Fruit fly (Drosophila melanogaster) whole organism, embryonic: ENCODE data around the gene CG14182.

Experiments used
- Bgb ChIP-seq: fragments of 200-800 bp; sonication (Bioruptor generic); IDR thresholded peaks from 2 replicates; pipeline ENCODE4 v1.3.6; 2022; ENCODE audit warnings: missing biosample characterization, missing genetic modification characterization; ENCODE audit not compliant: partially characterized antibody
- CG10274 ChIP-seq: fragments of 200-800 bp; sonication (Bioruptor generic); optimal IDR thresholded peaks from 3 replicates; lab custom pipeline; 2017; ENCODE audit warnings: missing biosample characterization, mild to moderate bottlenecking, missing genetic modification characterization
- CG10462 ChIP-seq: fragments of 200-800 bp; sonication (Bioruptor generic); optimal IDR thresholded peaks from 2 replicates; lab custom pipeline; 2016; ENCODE audit warnings: missing biosample characterization, missing genetic modification characterization
- CG11696 ChIP-seq: fragments of 200-800 bp; sonication (Bioruptor generic); IDR thresholded peaks from 2 replicates; pipeline ENCODE4 v1.3.6; 2022; ENCODE audit warnings: missing biosample characterization, missing genetic modification characterization
- CG13424 ChIP-seq: fragments of 200-800 bp; sonication (Bioruptor generic); optimal IDR thresholded peaks from 2 replicates; lab custom pipeline; 2019; ENCODE audit warnings: missing biosample characterization, mild to moderate bottlenecking, missing genetic modification characterization, moderate library complexity
- CG17186 ChIP-seq: fragments of 200-800 bp; sonication (Bioruptor generic); optimal IDR thresholded peaks from 3 replicates; lab custom pipeline; 2017; ENCODE audit warnings: missing biosample characterization, missing genetic modification reagents, missing genetic modification characterization
- CG1832 ChIP-seq: fragments of 200-800 bp; sonication (Bioruptor generic); optimal IDR thresholded peaks from 2 replicates; lab custom pipeline; 2017; ENCODE audit warnings: missing biosample characterization, mild to moderate bottlenecking, missing genetic modification characterization, inconsistent platforms
- CG18764 ChIP-seq: fragments of 200-800 bp; sonication (Bioruptor generic); optimal IDR thresholded peaks from 3 replicates; lab custom pipeline; 2016; ENCODE audit warnings: missing biosample characterization, missing genetic modification characterization
- CG30403 ChIP-seq: fragments of 200-800 bp; sonication (Bioruptor generic); optimal IDR thresholded peaks from 3 replicates; lab custom pipeline; 2016; ENCODE audit warnings: missing biosample characterization, missing genetic modification characterization
- CG3281 ChIP-seq: fragments of 200-800 bp; sonication (Bioruptor generic); optimal IDR thresholded peaks from 3 replicates; lab custom pipeline; 2017; ENCODE audit warnings: missing biosample characterization, mild to moderate bottlenecking, missing genetic modification characterization
- CG7357 ChIP-seq: fragments of 200-800 bp; sonication (Bioruptor generic); IDR thresholded peaks from 3 replicates; pipeline ENCODE4 v1.3.6; 2022; ENCODE audit warnings: missing biosample characterization, missing genetic modification characterization
- CG7372 ChIP-seq: fragments of 200-800 bp; sonication (Bioruptor generic); IDR thresholded peaks from 2 replicates; pipeline ENCODE4 v1.3.6; 2022; ENCODE audit warnings: missing biosample characterization, missing genetic modification characterization
- CG8359 ChIP-seq: fragments of 200-800 bp; sonication (Bioruptor generic); optimal IDR thresholded peaks from 2 replicates; lab custom pipeline; 2017; ENCODE audit warnings: missing biosample characterization, mild to moderate bottlenecking, missing genetic modification characterization, borderline replicate concordance
- CG8388 ChIP-seq: fragments of 200-800 bp; sonication (Bioruptor generic); optimal IDR thresholded peaks from 2 replicates; lab custom pipeline; 2019; ENCODE audit warnings: missing biosample characterization, mild to moderate bottlenecking, missing genetic modification characterization, moderate library complexity
- CG9437 ChIP-seq: fragments of 200-800 bp; sonication (Bioruptor generic); optimal IDR thresholded peaks from 2 replicates; lab custom pipeline; 2018; ENCODE audit warnings: missing biosample characterization, mild to moderate bottlenecking, missing genetic modification characterization
- CG9932 ChIP-seq: fragments of 200-800 bp; sonication (Bioruptor generic); IDR thresholded peaks from 2 replicates; pipeline ENCODE4 v1.3.6; 2022; ENCODE audit warnings: missing biosample characterization, missing genetic modification characterization
- CoRest ChIP-seq: fragments of 200-800 bp; sonication (Bioruptor generic); optimal IDR thresholded peaks from 3 replicates; lab custom pipeline; 2018; ENCODE audit warnings: missing biosample characterization, mild to moderate bottlenecking, missing genetic modification characterization, moderate library complexity
- CrebB ChIP-seq: fragments of 200-800 bp; sonication (Bioruptor generic); optimal IDR thresholded peaks from 3 replicates; lab custom pipeline; 2018; ENCODE audit warnings: missing biosample characterization, mild to moderate bottlenecking, missing genetic modification characterization
- Deaf1 ChIP-seq: fragments of 200-800 bp; optimal IDR thresholded peaks from 3 replicates; lab custom pipeline; 2019; ENCODE audit warnings: missing biosample characterization, mild to moderate bottlenecking, missing genetic modification characterization, moderate library complexity
- Dref ChIP-seq: fragments of 200-800 bp; sonication (Bioruptor generic); IDR thresholded peaks from 2 replicates; pipeline ENCODE4 v1.3.6; 2022; ENCODE audit warnings: missing biosample characterization, missing genetic modification characterization
- Elba2 ChIP-seq: fragments of 200-800 bp; sonication (Bioruptor generic); optimal IDR thresholded peaks from 3 replicates; lab custom pipeline; 2016; ENCODE audit warnings: missing biosample characterization, missing genetic modification characterization
- HmgZ ChIP-seq: fragments of 200-800 bp; sonication (Bioruptor generic); optimal IDR thresholded peaks from 2 replicates; lab custom pipeline; 2018; ENCODE audit warnings: missing biosample characterization, mild to moderate bottlenecking, missing genetic modification characterization
- Hr51 ChIP-seq, 2 experiments: fragments of 200-800 bp; sonication (Bioruptor generic); optimal IDR thresholded peaks; 2 replicates in 1 of 2; 3 replicates in 1 of 2; lab custom pipeline; 2016 to 2018; ENCODE audit warnings: missing biosample characterization in 2 of 2, missing genetic modification characterization in 2 of 2, mild to moderate bottlenecking in 1 of 2, moderate library complexity in 1 of 2
- Jarid2 ChIP-seq: fragments of 200-800 bp; sonication (Bioruptor generic); optimal IDR thresholded peaks from 3 replicates; lab custom pipeline; 2017; ENCODE audit warnings: mild to moderate bottlenecking, missing biosample characterization, missing genetic modification reagents, missing genetic modification characterization
- Kr ChIP-seq: fragments of 200-800 bp; sonication (Bioruptor generic); optimal IDR thresholded peaks from 2 replicates; lab custom pipeline; 2017; ENCODE audit warnings: missing biosample characterization, mild to moderate bottlenecking, missing genetic modification characterization
- Lpt ChIP-seq: fragments of >200 bp; optimal IDR thresholded peaks from 2 replicates; lab custom pipeline; 2018; ENCODE audit warnings: missing biosample characterization, missing genetic modification characterization
- NC2β ChIP-seq: fragments of 200-800 bp; sonication (Bioruptor generic); optimal IDR thresholded peaks from 2 replicates; lab custom pipeline; 2016; ENCODE audit warnings: missing biosample characterization, missing genetic modification characterization
- NFAT ChIP-seq: fragments of 200-800 bp; sonication (Bioruptor generic); IDR thresholded peaks from 2 replicates; pipeline ENCODE4 v1.3.6; 2022; ENCODE audit warnings: missing biosample characterization, missing genetic modification characterization
- Nf-YC ChIP-seq: fragments of 200-800 bp; optimal IDR thresholded peaks from 3 replicates; lab custom pipeline; 2019; ENCODE audit warnings: missing biosample characterization, mild to moderate bottlenecking, missing genetic modification characterization, moderate library complexity
- Poxn ChIP-seq: fragments of 200-800 bp; sonication (Bioruptor generic); IDR thresholded peaks from 2 replicates; pipeline ENCODE4 v1.3.6; 2022; ENCODE audit warnings: missing biosample characterization, missing genetic modification characterization
- TFAM ChIP-seq: fragments of 200-800 bp; sonication (Bioruptor generic); optimal IDR thresholded peaks from 2 replicates; lab custom pipeline; 2017; ENCODE audit warnings: missing biosample characterization, missing genetic modification characterization, inconsistent platforms
- Trl ChIP-seq, 3 experiments: fragments of >200 bp in 2 of 3; fragments of 200-800 bp in 1 of 3; sonication (Bioruptor generic) in 1 of 3; optimal IDR thresholded peaks; 2 replicates in 1 of 3; 3 replicates in 2 of 3; lab custom pipeline; 2016 to 2017; ENCODE audit warnings: missing biosample characterization in 1 of 3, missing genetic modification characterization in 1 of 3
- Usf ChIP-seq: fragments of 200-800 bp; sonication (Bioruptor generic); optimal IDR thresholded peaks from 2 replicates; lab custom pipeline; 2017; ENCODE audit warnings: missing genotype, missing biosample characterization, missing genetic modification characterization
- ara ChIP-seq: fragments of 200-800 bp; sonication (Bioruptor generic); IDR thresholded peaks from 2 replicates; pipeline ENCODE4 v1.3.6; 2022; ENCODE audit warnings: missing biosample characterization, missing genetic modification characterization
- bsh ChIP-seq, 2 experiments: fragments of 200-800 bp; sonication (Bioruptor generic); optimal IDR thresholded peaks; 2 replicates each; lab custom pipeline; 2017 to 2018; ENCODE audit warnings: mild to moderate bottlenecking in 2 of 2, missing biosample characterization in 2 of 2, missing genetic modification characterization in 2 of 2, moderate library complexity in 1 of 2
- caup ChIP-seq: fragments of 200-800 bp; sonication (Bioruptor generic); optimal IDR thresholded peaks from 3 replicates; lab custom pipeline; 2017; ENCODE audit warnings: missing biosample characterization, mild to moderate bottlenecking, missing genetic modification characterization, moderate library complexity; ENCODE audit not compliant: severe bottlenecking
- dan ChIP-seq: fragments of 200-800 bp; sonication (Bioruptor generic); IDR thresholded peaks from 2 replicates; pipeline ENCODE4 v1.3.6; 2022; ENCODE audit warnings: missing biosample characterization, missing genetic modification characterization
- dmrt11E ChIP-seq: fragments of 200-800 bp; sonication (Bioruptor generic); optimal IDR thresholded peaks from 3 replicates; lab custom pipeline; 2018; ENCODE audit warnings: missing biosample characterization, mild to moderate bottlenecking, missing genetic modification characterization, moderate library complexity
- en ChIP-seq: fragments of 200-800 bp; sonication (Bioruptor generic); optimal IDR thresholded peaks from 2 replicates; lab custom pipeline; 2016; ENCODE audit warnings: missing biosample characterization, missing genetic modification characterization
- grau ChIP-seq: fragments of 200-800 bp; optimal IDR thresholded peaks from 3 replicates; lab custom pipeline; 2019; ENCODE audit warnings: missing biosample characterization, mild to moderate bottlenecking, missing genetic modification characterization, moderate library complexity
- grn ChIP-seq: fragments of 200-800 bp; sonication (Bioruptor generic); optimal IDR thresholded peaks from 3 replicates; lab custom pipeline; 2017; ENCODE audit warnings: missing biosample characterization, missing genetic modification characterization
- hkb ChIP-seq, 2 experiments: fragments of 200-800 bp in 1 of 2; fragments of >200 bp in 1 of 2; sonication (Bioruptor generic) in 1 of 2; IDR thresholded peaks in 1 of 2; optimal IDR thresholded peaks in 1 of 2; 2 replicates each; pipeline versions ENCODE4 v1.3.6 to Lab custom; 2017 to 2022; ENCODE audit warnings: missing biosample characterization in 1 of 2, missing genetic modification characterization in 1 of 2
- lilli ChIP-seq: fragments of 200-800 bp; sonication (Bioruptor generic); optimal IDR thresholded peaks from 3 replicates; lab custom pipeline; 2016; ENCODE audit warnings: missing biosample characterization, missing genetic modification characterization
- luna ChIP-seq: fragments of 200-800 bp; sonication (Bioruptor generic); optimal IDR thresholded peaks from 2 replicates; lab custom pipeline; 2016; ENCODE audit warnings: missing biosample characterization, missing genetic modification characterization
- run ChIP-seq: fragments of 200-800 bp; sonication (Bioruptor generic); optimal IDR thresholded peaks from 3 replicates; lab custom pipeline; 2018; ENCODE audit warnings: missing biosample characterization, mild to moderate bottlenecking, missing genetic modification characterization
- stc ChIP-seq: fragments of 200-800 bp; sonication (Bioruptor generic); IDR thresholded peaks from 2 replicates; pipeline ENCODE4 v1.3.6; 2022; ENCODE audit warnings: missing biosample characterization, missing genetic modification characterization
- sug ChIP-seq: fragments of 200-800 bp; optimal IDR thresholded peaks from 2 replicates; lab custom pipeline; 2019; ENCODE audit warnings: missing biosample characterization, mild to moderate bottlenecking, missing genetic modification characterization, moderate library complexity
- wdn ChIP-seq: fragments of 200-800 bp; sonication (Bioruptor generic); IDR thresholded peaks from 2 replicates; pipeline ENCODE4 v1.3.6; 2022; ENCODE audit warnings: missing biosample characterization, missing genetic modification characterization

The CG14182 gene

dm6 chr3L:19940349-19940748 is 39.3 kb downstream of the CG14182 start (continued):
- TF ChIP-seq grau (tag; lab: Kevin White, UChicago), result peak; percentile 49
- no peak for TF ChIP-seq CG30403 (GFP tag; lab: Kevin White, UChicago)
- TF ChIP-seq Hr51 (GFP tag; optimal IDR thresholded peaks at IDR 0.05; lab: Kevin White, UChicago), result peak in 1 of 2 experiments; percentile 48
- TF ChIP-seq CoRest, result peak; percentile 2
- no peak for TF ChIP-seq CG1832
- 0 out of 2 replicates have a peak, but pooled peaks have one; percentile 33 for TF ChIP-seq CG11696 (GFP tag; lab: Robert Waterston, UW)

dm6 chr3L:19939024-19939423 is 40.6 kb downstream of the CG14182 start, which contains the start of gene Ac76E:
TSS of gene Ac76E (plus strand) at chr3L:19939287.
- TF ChIP-seq Usf (GFP tag; lab: Kevin White, UChicago) (no peak), dan (GFP tag; lab: Robert Waterston, UW) (no peak), CG8359 (GFP tag; lab: Kevin White, UChicago) (peak; percentile 99), bsh (GFP tag; optimal IDR thresholded peaks at IDR 0.05; lab: Kevin White, UChicago) (no peak), CrebB (tag; lab: Kevin White, UChicago) (peak; percentile 15), stc (GFP tag; lab: Robert Waterston, UW) (peak; percentile 19; the same call in 1 of the 2 replicates), Bgb (GFP tag; lab: Robert Waterston, UW) (peak; percentile 67), run (no peak), caup (peak; percentile 32), TFAM (GFP tag; lab: Kevin White, UChicago) (no peak), NFAT (GFP tag; lab: Robert Waterston, UW) (no peak; the same call in 1 of the 2 replicates), Nf-YC (tag; lab: Kevin White, UChicago) (no peak), lilli (peak; percentile 17), CG18764 (GFP tag; lab: Kevin White, UChicago) (no peak), CG17186 (GFP tag; lab: Kevin White, UChicago) (no peak), CG8388 (GFP tag; lab: Kevin White, UChicago) (no peak), grn (no peak), Lpt (no peak), CG7357 (GFP tag; lab: Robert Waterston, UW) (no peak), CG3281 (GFP tag; lab: Kevin White, UChicago) (peak; percentile 29), en (GFP tag; lab: Kevin White, UChicago) (no peak), Jarid2 (GFP tag; lab: Kevin White, UChicago) (peak; percentile 92), CG13424 (tag; lab: Kevin White, UChicago) (no peak), sug (tag; lab: Kevin White, UChicago) (peak; percentile 24), NC2β (GFP tag; lab: Kevin White, UChicago) (no peak), luna (peak; percentile 23), CG7372 (no peak), Kr (GFP tag; lab: Kevin White, UChicago) (no peak), CG10274 (GFP tag; lab: Kevin White, UChicago) (no peak), ara (GFP tag; lab: Robert Waterston, UW) (no peak), CG9437 (GFP tag; lab: Kevin White, UChicago) (no peak), dmrt11E (tag; lab: Kevin White, UChicago) (no peak), CG10462 (GFP tag; lab: Kevin White, UChicago) (no peak), Deaf1 (peak; percentile 87), Trl (optimal IDR thresholded peaks at IDR 0.05; lab: Kevin White, UChicago) (peak; percentile 67 to 92), Trl (GFP tag; optimal IDR thresholded peaks at IDR 0.05; lab: Kevin White, UChicago) (no peak), wdn (GFP tag; lab: Robert Waterston, UW) (no peak), Elba2 (GFP tag; lab: Kevin White, UChicago) (peak; percentile 77), HmgZ (tag; lab: Kevin White, UChicago) (peak; percentile 56), Poxn (no peak), CG9932 (peak; percentile 16; the same call in 1 of the 2 replicates), Dref (GFP tag; lab: Robert Waterston, UW) (no peak), hkb (optimal IDR thresholded peaks at IDR 0.05; lab: Kevin White, UChicago) (no peak), hkb (GFP tag; IDR thresholded peaks at IDR 0.05; lab: Robert Waterston, UW) (peak; percentile 36; the same call in 1 of the 2 replicates)
